Fruit fly (Drosophila melanogaster) whole organism, prepupa: ENCODE data around the gene Crz.

Source experiments
- Blimp-1 ChIP-seq: fragments of 200-800 bp; sonication (Bioruptor generic); optimal IDR thresholded peaks from 3 replicates; lab custom pipeline; 2017; ENCODE audit warnings: missing biosample characterization, missing genetic modification characterization, mild to moderate bottlenecking, moderate library complexity, missing genetic modification reagents
- CG10631 ChIP-seq: fragments of 200-800 bp; sonication (Bioruptor generic); optimal IDR thresholded peaks from 2 replicates; lab custom pipeline; 2016; ENCODE audit warnings: missing biosample characterization, missing genetic modification characterization
- CG10669 ChIP-seq: fragments of 200-800 bp; sonication (Bioruptor generic); optimal IDR thresholded peaks from 3 replicates; lab custom pipeline; 2018; ENCODE audit warnings: missing biosample characterization, mild to moderate bottlenecking, missing genetic modification characterization, moderate library complexity
- CG11294 ChIP-seq: fragments of 200-800 bp; sonication (Bioruptor generic); IDR thresholded peaks from 2 replicates; pipeline ENCODE4 v1.3.6; 2022; ENCODE audit warnings: missing biosample characterization, missing genetic modification characterization
- CG11762 ChIP-seq: fragments of 200-800 bp; sonication (Bioruptor generic); optimal IDR thresholded peaks from 3 replicates; lab custom pipeline; 2016; ENCODE audit warnings: missing biosample characterization, missing genetic modification characterization; ENCODE audit not compliant: insufficient read depth
- CG15336 ChIP-seq: fragments of 200-800 bp; sonication (Bioruptor generic); IDR thresholded peaks from 2 replicates; pipeline ENCODE4 v1.3.6; 2022; ENCODE audit warnings: missing biosample characterization, missing genetic modification characterization
- CG3032 ChIP-seq: fragments of 200-800 bp; optimal IDR thresholded peaks from 2 replicates; lab custom pipeline; 2019; ENCODE audit warnings: missing biosample characterization, mild to moderate bottlenecking, missing genetic modification characterization, moderate library complexity
- CG31627 ChIP-seq: fragments of 200-800 bp; sonication (Bioruptor generic); optimal IDR thresholded peaks from 3 replicates; lab custom pipeline; 2016; ENCODE audit warnings: missing biosample characterization, missing genetic modification characterization
- CG32006 ChIP-seq: fragments of 200-800 bp; sonication (Bioruptor generic); optimal IDR thresholded peaks from 3 replicates; lab custom pipeline; 2017; ENCODE audit warnings: missing biosample characterization, mild to moderate bottlenecking, missing genetic modification characterization
- CG3919 ChIP-seq: fragments of 200-800 bp; sonication (Bioruptor generic); optimal IDR thresholded peaks from 3 replicates; lab custom pipeline; 2016; ENCODE audit warnings: missing biosample characterization, missing genetic modification characterization
- CG4318 ChIP-seq: fragments of 200-800 bp; sonication (Bioruptor generic); optimal IDR thresholded peaks from 3 replicates; lab custom pipeline; 2017; ENCODE audit warnings: missing biosample characterization, mild to moderate bottlenecking, missing genetic modification characterization
- CG6163 ChIP-seq: fragments of 200-800 bp; sonication (Bioruptor generic); IDR thresholded peaks from 3 replicates; pipeline ENCODE4 v1.3.6; 2022; ENCODE audit warnings: missing biosample characterization, missing genetic modification characterization
- CG6276 ChIP-seq: fragments of 200-800 bp; sonication (Bioruptor generic); optimal IDR thresholded peaks from 2 replicates; lab custom pipeline; 2017; ENCODE audit warnings: missing biosample characterization, mild to moderate bottlenecking, missing genetic modification characterization
- CG6792 ChIP-seq: fragments of 200-800 bp; sonication (Bioruptor generic); optimal IDR thresholded peaks from 3 replicates; lab custom pipeline; 2016; ENCODE audit warnings: missing biosample characterization, missing genetic modification characterization
- CG6854 ChIP-seq: fragments of 200-800 bp; sonication (Bioruptor generic); optimal IDR thresholded peaks from 2 replicates; lab custom pipeline; 2017; ENCODE audit warnings: missing biosample characterization, mild to moderate bottlenecking, missing genetic modification characterization
- CG7368 ChIP-seq: fragments of 200-800 bp; sonication (Bioruptor generic); optimal IDR thresholded peaks from 3 replicates; lab custom pipeline; 2016; ENCODE audit warnings: missing biosample characterization, missing genetic modification characterization
- CG8119 ChIP-seq: fragments of 200-800 bp; sonication (Bioruptor generic); IDR thresholded peaks from 3 replicates; pipeline ENCODE4 v1.3.6; 2022; ENCODE audit warnings: missing biosample characterization, missing genetic modification characterization
- CG8319 ChIP-seq: fragments of 200-800 bp; sonication (Bioruptor generic); optimal IDR thresholded peaks from 3 replicates; lab custom pipeline; 2016; ENCODE audit warnings: missing biosample characterization, missing genetic modification characterization
- CG9139 ChIP-seq: fragments of 200-800 bp; sonication (Bioruptor generic); optimal IDR thresholded peaks from 3 replicates; lab custom pipeline; 2017; ENCODE audit warnings: missing biosample characterization, mild to moderate bottlenecking, missing genetic modification characterization
- Eip75B ChIP-seq: fragments of 200-800 bp; sonication (Bioruptor generic); optimal IDR thresholded peaks from 3 replicates; lab custom pipeline; 2016; ENCODE audit warnings: missing biosample characterization, missing genetic modification characterization
- Eip78C ChIP-seq: fragments of 200-800 bp; sonication (Bioruptor generic); peaks from one replicate; lab custom pipeline; 2016; ENCODE audit warnings: missing biosample characterization, missing genetic modification characterization
- Eip93F ChIP-seq: fragments of 200-800 bp; sonication (Bioruptor generic); optimal IDR thresholded peaks from 2 replicates; lab custom pipeline; 2016; ENCODE audit warnings: missing biosample characterization, mild to moderate bottlenecking, missing genetic modification characterization
- Ets21C ChIP-seq: fragments of 200-800 bp; sonication (Bioruptor generic); optimal IDR thresholded peaks from 3 replicates; lab custom pipeline; 2016; ENCODE audit warnings: missing biosample characterization, missing genetic modification characterization
- Ets96B ChIP-seq: fragments of 200-800 bp; optimal IDR thresholded peaks from 2 replicates; lab custom pipeline; 2019; ENCODE audit warnings: missing biosample characterization, mild to moderate bottlenecking, missing genetic modification characterization, moderate library complexity
- Gug ChIP-seq: fragments of 200-800 bp; sonication (Bioruptor generic); IDR thresholded peaks from 2 replicates; pipeline ENCODE4 v1.3.6; 2022; ENCODE audit warnings: missing biosample characterization, missing genetic modification characterization
- Hr38 ChIP-seq: sonication (Bioruptor generic); optimal IDR thresholded peaks from 2 replicates; lab custom pipeline; 2016; ENCODE audit warnings: missing biosample characterization, missing genetic modification characterization
- Hr39 ChIP-seq: fragments of 200-800 bp; sonication (Bioruptor generic); optimal IDR thresholded peaks from 2 replicates; lab custom pipeline; 2016; ENCODE audit warnings: missing biosample characterization, missing genetic modification characterization
- Hr4 ChIP-seq: fragments of 200-800 bp; sonication (Bioruptor generic); optimal IDR thresholded peaks from 3 replicates; lab custom pipeline; 2016; ENCODE audit warnings: missing biosample characterization, missing genetic modification characterization
- Lpt ChIP-seq: fragments of 200-800 bp; sonication (Bioruptor generic); optimal IDR thresholded peaks from 3 replicates; lab custom pipeline; 2016; ENCODE audit warnings: missing biosample characterization, missing genetic modification characterization
- OdsH ChIP-seq: fragments of 200-800 bp; sonication (Bioruptor generic); optimal IDR thresholded peaks from 3 replicates; lab custom pipeline; 2016; ENCODE audit warnings: missing biosample characterization, missing genetic modification characterization
- Smox ChIP-seq: fragments of 200-800 bp; sonication (Bioruptor generic); optimal IDR thresholded peaks from 3 replicates; lab custom pipeline; 2016; ENCODE audit warnings: missing biosample characterization, missing genetic modification characterization
- Sox14 ChIP-seq: fragments of 200-800 bp; sonication (Bioruptor generic); optimal IDR thresholded peaks from 3 replicates; lab custom pipeline; 2016; ENCODE audit warnings: missing biosample characterization, missing genetic modification characterization
- Sox15 ChIP-seq: fragments of 200-800 bp; sonication (Bioruptor generic); optimal IDR thresholded peaks from 3 replicates; lab custom pipeline; 2016; ENCODE audit warnings: missing biosample characterization, missing genetic modification characterization
- acj6 ChIP-seq: fragments of 200-800 bp; sonication (Bioruptor generic); optimal IDR thresholded peaks from 3 replicates; lab custom pipeline; 2016; ENCODE audit warnings: missing biosample characterization, missing genetic modification characterization
- cyc ChIP-seq: fragments of 200-800 bp; sonication (Bioruptor generic); optimal IDR thresholded peaks from 3 replicates; lab custom pipeline; 2016; ENCODE audit warnings: missing biosample characterization, missing genetic modification characterization
- dac ChIP-seq: fragments of 200-800 bp; sonication (Bioruptor generic); optimal IDR thresholded peaks from 2 replicates; lab custom pipeline; 2017; ENCODE audit warnings: missing biosample characterization, mild to moderate bottlenecking, missing genetic modification characterization
- dsx ChIP-seq: fragments of 200-800 bp; optimal IDR thresholded peaks from 3 replicates; lab custom pipeline; 2019; ENCODE audit warnings: missing biosample characterization, mild to moderate bottlenecking, missing genetic modification characterization, moderate library complexity; ENCODE audit not compliant: poor library complexity, severe bottlenecking
- esn ChIP-seq: fragments of 200-800 bp; sonication (Bioruptor generic); optimal IDR thresholded peaks from 2 replicates; lab custom pipeline; 2016; ENCODE audit warnings: missing biosample characterization, mild to moderate bottlenecking, missing genetic modification characterization, moderate library complexity
- fd59A ChIP-seq: fragments of 200-800 bp; sonication (Bioruptor generic); optimal IDR thresholded peaks from 2 replicates; lab custom pipeline; 2017; ENCODE audit warnings: missing biosample characterization, mild to moderate bottlenecking, missing genetic modification characterization, missing genetic modification reagents
- fd85E ChIP-seq: fragments of 200-800 bp; sonication (Bioruptor generic); optimal IDR thresholded peaks from 3 replicates; lab custom pipeline; 2016; ENCODE audit warnings: missing biosample characterization, missing genetic modification characterization
- fkh ChIP-seq: fragments of 200-800 bp; sonication (Bioruptor generic); optimal IDR thresholded peaks from 3 replicates; lab custom pipeline; 2017; ENCODE audit warnings: missing biosample characterization, mild to moderate bottlenecking, missing genetic modification characterization, moderate library complexity
- lz ChIP-seq: fragments of 200-800 bp; sonication (Bioruptor generic); optimal IDR thresholded peaks from 3 replicates; lab custom pipeline; 2016; ENCODE audit warnings: missing biosample characterization, missing genetic modification characterization
- net ChIP-seq: fragments of 200-800 bp; sonication (Bioruptor generic); optimal IDR thresholded peaks from 3 replicates; lab custom pipeline; 2016; ENCODE audit warnings: missing biosample characterization, missing genetic modification characterization
- pdm3 ChIP-seq: fragments of 200-800 bp; sonication (Bioruptor generic); optimal IDR thresholded peaks from 3 replicates; lab custom pipeline; 2016; ENCODE audit warnings: missing biosample characterization, missing genetic modification characterization
- salr ChIP-seq, 2 experiments: fragments of 200-800 bp; sonication (Bioruptor generic); optimal IDR thresholded peaks; 3 replicates each; lab custom pipeline; 2016 to 2018; ENCODE audit warnings: missing biosample characterization in 2 of 2, missing genetic modification characterization in 2 of 2, mild to moderate bottlenecking in 1 of 2
- spab ChIP-seq: fragments of 200-800 bp; sonication (Bioruptor generic); optimal IDR thresholded peaks from 2 replicates; lab custom pipeline; 2017; ENCODE audit warnings: missing biosample characterization, mild to moderate bottlenecking, missing genetic modification characterization, missing genetic modification reagents
- ss ChIP-seq, 2 experiments: fragments of 200-800 bp; sonication (Bioruptor generic); optimal IDR thresholded peaks; 2 replicates in 1 of 2; 3 replicates in 1 of 2; lab custom pipeline; 2017 to 2018; ENCODE audit warnings: mild to moderate bottlenecking in 2 of 2, missing biosample characterization in 2 of 2, missing genetic modification characterization in 2 of 2, moderate library complexity in 1 of 2
- svp ChIP-seq: fragments of 200-800 bp; sonication (Bioruptor generic); peaks from one replicate; lab custom pipeline; 2016; ENCODE audit warnings: missing biosample characterization, missing genetic modification characterization
- topi ChIP-seq: fragments of 200-800 bp; sonication (Bioruptor generic); optimal IDR thresholded peaks from 3 replicates; lab custom pipeline; 2016; ENCODE audit warnings: missing biosample characterization, missing genetic modification characterization
- vri ChIP-seq: fragments of 200-800 bp; sonication (Bioruptor generic); optimal IDR thresholded peaks from 3 replicates; lab custom pipeline; 2016; ENCODE audit warnings: missing biosample characterization, mild to moderate bottlenecking, missing genetic modification characterization

Crz gene

dm6 chr3R:14354599-14354998, 39.9 kb downstream of the Crz start (continued):
- TF ChIP-seq svp (GFP tag; lab: Kevin White, UChicago): peak; percentile 72

- TF ChIP-seq lz (GFP tag; lab: Kevin White, UChicago) (peak; percentile 12), Eip78C (GFP tag; lab: Kevin White, UChicago) (peak; percentile 89), topi (GFP tag; lab: Kevin White, UChicago) (peak; percentile 50), Sox14 (GFP tag; lab: Kevin White, UChicago) (peak; percentile 50), CG6792 (GFP tag; lab: Kevin White, UChicago) (peak; percentile 37), CG32006 (GFP tag; lab: Kevin White, UChicago) (peak; percentile 55), esn (peak; percentile 52), Sox15 (GFP tag; lab: Kevin White, UChicago) (no peak), Ets21C (GFP tag; lab: Kevin White, UChicago) (no peak), Gug (GFP tag; lab: Robert Waterston, UW) (no peak; the same call in 1 of the 2 replicates), vri (GFP tag; lab: Kevin White, UChicago) (no peak), CG15336 (GFP tag; lab: Robert Waterston, UW) (peak; percentile 54; the same call in 1 of the 2 replicates), svp (GFP tag; lab: Kevin White, UChicago) (peak; percentile 74), Hr4 (GFP tag; lab: Kevin White, UChicago) (peak; percentile 55), net (peak; percentile 41), salr (GFP tag; optimal IDR thresholded peaks at IDR 0.05; lab: Kevin White, UChicago) (peak; percentile 16 to 38), dsx (GFP tag; lab: Kevin White, UChicago) (peak; percentile 61), Hr39 (peak; percentile 52), CG4318 (peak; percentile 39), cyc (GFP tag; lab: Kevin White, UChicago) (peak; percentile 57), Ets96B (tag; lab: Kevin White, UChicago) (peak; percentile 70), CG11762 (peak; percentile 30), Hr38 (no peak), fd85E (GFP tag; lab: Kevin White, UChicago) (no peak), Blimp-1 (GFP tag; lab: Kevin White, UChicago) (no peak), spab (GFP tag; lab: Kevin White, UChicago) (peak; percentile 53), fd59A (GFP tag; lab: Kevin White, UChicago) (peak; percentile 54), Eip93F (GFP tag; lab: Kevin White, UChicago) (no peak), OdsH (GFP tag; lab: Kevin White, UChicago) (peak; percentile 59), CG7368 (GFP tag; lab: Kevin White, UChicago) (peak; percentile 60), CG10669 (GFP tag; lab: Kevin White, UChicago) (peak; percentile 64), CG6276 (GFP tag; lab: Kevin White, UChicago) (no peak), acj6 (GFP tag; lab: Kevin White, UChicago) (peak; percentile 49), CG10631 (GFP tag; lab: Kevin White, UChicago) (peak; percentile 44), dac (GFP tag; lab: Kevin White, UChicago) (no peak), CG11294 (0 out of 2 replicates have a peak, but pooled peaks have one; percentile 40), Eip75B (GFP tag; lab: Kevin White, UChicago) (peak; percentile 57), CG6854 (no peak), Smox (GFP tag; lab: Kevin White, UChicago) (peak; percentile 41), CG31627 (GFP tag; lab: Kevin White, UChicago) (peak; percentile 53), CG3032 (tag; lab: Kevin White, UChicago) (peak; percentile 68), fkh (GFP tag; lab: Kevin White, UChicago) (no peak), CG3919 (GFP tag; lab: Kevin White, UChicago) (peak; percentile 66), CG9139 (GFP tag; lab: Kevin White, UChicago) (peak; percentile 28), Lpt (no peak), CG8119 (GFP tag; lab: Robert Waterston, UW) (peak; percentile 44; the same call in 1 of the 3 replicates), ss (GFP tag; optimal IDR thresholded peaks at IDR 0.05; lab: Kevin White, UChicago) (peak; percentile 44 to 74), CG6163 (peak; percentile 80), pdm3 (peak; percentile 57), CG8319 (peak; percentile 37)
Observed at dm6 chr3R:14356619-14357018, 42.0 kb downstream of the Crz start.
